Worm (Caenorhabditis elegans): ENCODE results near the gene casy-1.

DNA sequence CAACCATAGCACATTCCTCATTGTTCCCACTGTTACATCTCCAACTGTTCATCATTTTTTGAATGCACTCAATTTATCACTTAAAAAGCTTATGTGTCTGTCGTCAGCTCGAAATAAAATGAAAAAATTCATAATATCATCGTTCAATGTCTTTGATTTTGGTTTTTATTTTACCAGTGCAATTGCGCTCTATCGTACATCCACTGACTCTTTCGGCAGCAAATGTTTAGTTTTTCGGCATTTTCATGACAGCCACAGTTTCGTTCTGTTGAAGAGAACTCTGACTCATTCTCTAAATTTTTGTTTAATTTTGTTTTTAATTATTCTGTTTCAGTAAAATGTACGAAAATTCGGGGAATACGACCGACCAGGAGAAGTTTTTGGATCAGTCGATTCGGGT is 49.0 kb downstream of the casy-1 start, which contains the start of gene vps-35:
- no peak for TF ChIP-seq Y75B8A.6 (GFP tag; IDR thresholded peaks at IDR 0.05)
- no peak for TF ChIP-seq ceh-82 (tag; optimal IDR thresholded peaks at IDR 0.05)
- TF ChIP-seq lin-1 (GFP tag; IDR thresholded peaks at IDR 0.05): no peak
- no peak for TF ChIP-seq php-3 (GFP tag; IDR thresholded peaks at IDR 0.05)
- no peak for TF ChIP-seq mxl-3 (GFP tag; optimal IDR thresholded peaks at IDR 0.05)
- TF ChIP-seq mdl-1 (tag; optimal IDR thresholded peaks at IDR 0.05): no peak
- no peak for TF ChIP-seq jun-1 (tag; optimal IDR thresholded peaks at IDR 0.05)
- no peak for TF ChIP-seq madf-5 (GFP tag; IDR thresholded peaks at IDR 0.05)
- TF ChIP-seq dmd-9 (GFP tag; IDR thresholded peaks at IDR 0.05): no peak
- no peak for TF ChIP-seq set-16 (GFP tag; IDR thresholded peaks at IDR 0.05)
- no peak for TF ChIP-seq F44E2.7 (GFP tag; IDR thresholded peaks at IDR 0.05)

All from whole organism, L4 larva.